Worm (Caenorhabditis elegans) whole organism, L3 larva: ENCODE measurements around the gene srh-113.

Experiments used
- aly-2 ChIP-seq: fragments of 150-350 bp; optimal IDR thresholded peaks from 2 replicates; lab custom pipeline; 2014; ENCODE audit warnings: missing biosample characterization, missing genetic modification characterization
- ama-1 ChIP-seq: fragments of 150-350 bp; optimal IDR thresholded peaks from 2 replicates; lab custom pipeline; 2018
- ceh-16 ChIP-seq: sonication (generic microtip); optimal IDR thresholded peaks from 2 replicates; lab custom pipeline; 2017; ENCODE audit warnings: missing biosample characterization, missing genetic modification characterization
- ceh-82 ChIP-seq: fragments of 150-350 bp; optimal IDR thresholded peaks from 2 replicates; lab custom pipeline; 2014; ENCODE audit warnings: missing biosample characterization, missing genetic modification characterization
- ceh-9 ChIP-seq: sonication (generic microtip); optimal IDR thresholded peaks from 2 replicates; lab custom pipeline; 2018; ENCODE audit warnings: missing biosample characterization, missing genetic modification characterization
- daf-12 ChIP-seq: fragments of 150-350 bp; optimal IDR thresholded peaks from 2 replicates; lab custom pipeline; 2014; ENCODE audit warnings: missing biosample characterization, missing genetic modification reagents, missing genetic modification characterization
- egl-27 ChIP-seq: sonication (generic microtip); optimal IDR thresholded peaks from 4 replicates; lab custom pipeline; 2017; ENCODE audit warnings: missing biosample characterization, missing genetic modification reagents, missing genetic modification characterization
- egl-5 ChIP-seq: fragments of 150-350 bp; optimal IDR thresholded peaks from 2 replicates; lab custom pipeline; 2017; ENCODE audit warnings: missing biosample characterization, missing genetic modification reagents, missing genetic modification characterization, inconsistent platforms
- elt-1 ChIP-seq: fragments of 150-350 bp; optimal IDR thresholded peaks from 2 replicates; lab custom pipeline; 2014; ENCODE audit warnings: missing biosample characterization, missing genetic modification characterization
- elt-2 ChIP-seq: sonication (generic microtip); optimal IDR thresholded peaks from 2 replicates; lab custom pipeline; 2016; ENCODE audit warnings: missing genetic modification reagents, mild to moderate bottlenecking, missing genetic modification characterization, missing compliant biosample characterization
- elt-3 ChIP-seq, 3 experiments: fragments of 150-350 bp in 1 of 3; sonication (generic microtip) in 2 of 3; optimal IDR thresholded peaks; 2 replicates in 2 of 3; 4 replicates in 1 of 3; lab custom pipeline; 2014 to 2017; ENCODE audit warnings: missing biosample characterization in 3 of 3, missing genetic modification characterization in 3 of 3
- eor-1 ChIP-seq, 2 experiments: fragments of 150-350 bp; optimal IDR thresholded peaks; 2 replicates each; lab custom pipeline; 2014 to 2018; ENCODE audit warnings: missing biosample characterization in 2 of 2, missing genetic modification characterization in 2 of 2
- fkh-2 ChIP-seq: fragments of 150-350 bp; optimal IDR thresholded peaks from 2 replicates; lab custom pipeline; 2014; ENCODE audit warnings: missing biosample characterization, missing genetic modification reagents, missing genetic modification characterization
- fos-1 ChIP-seq: fragments of 150-350 bp; optimal IDR thresholded peaks from 2 replicates; lab custom pipeline; 2014; ENCODE audit warnings: missing biosample characterization, missing genetic modification characterization
- hmg-11 ChIP-seq: sonication (generic microtip); optimal IDR thresholded peaks from 2 replicates; lab custom pipeline; 2016; ENCODE audit warnings: missing genetic modification characterization, missing compliant biosample characterization
- jun-1 ChIP-seq: fragments of 150-350 bp; optimal IDR thresholded peaks from 2 replicates; lab custom pipeline; 2014; ENCODE audit warnings: missing biosample characterization, missing genetic modification reagents, missing genetic modification characterization
- lin-15B ChIP-seq: fragments of 150-350 bp; optimal IDR thresholded peaks from 2 replicates; lab custom pipeline; 2014; ENCODE audit warnings: missing biosample characterization, missing genetic modification characterization
- lin-39 ChIP-seq: fragments of 150-350 bp; optimal IDR thresholded peaks from 2 replicates; lab custom pipeline; 2018; ENCODE audit warnings: missing biosample characterization, missing genetic modification reagents, missing genetic modification characterization
- lsy-12 ChIP-seq: sonication (generic microtip); optimal IDR thresholded peaks from 2 replicates; lab custom pipeline; 2016; ENCODE audit warnings: mild to moderate bottlenecking, missing genetic modification characterization, missing compliant biosample characterization
- mdl-1 ChIP-seq: fragments of 150-350 bp; optimal IDR thresholded peaks from 2 replicates; lab custom pipeline; 2014; ENCODE audit warnings: missing biosample characterization, missing genetic modification characterization
- mml-1 ChIP-seq: fragments of 150-350 bp; sonication (generic microtip); optimal IDR thresholded peaks from 3 replicates; lab custom pipeline; 2014; ENCODE audit warnings: missing biosample characterization, missing genetic modification characterization
- nfya-1 ChIP-seq: sonication (generic microtip); optimal IDR thresholded peaks from 2 replicates; lab custom pipeline; 2017; ENCODE audit warnings: missing genetic modification characterization, mild to moderate bottlenecking, missing compliant biosample characterization, antibody characterized with exemption, moderate library complexity; ENCODE audit not compliant: insufficient read depth
- nhr-11 ChIP-seq: fragments of 150-350 bp; optimal IDR thresholded peaks from 2 replicates; lab custom pipeline; 2014; ENCODE audit warnings: missing biosample characterization, missing genetic modification characterization
- nhr-23 ChIP-seq: fragments of 150-350 bp; optimal IDR thresholded peaks from 2 replicates; lab custom pipeline; 2014; ENCODE audit warnings: missing biosample characterization, missing genetic modification reagents, missing genetic modification characterization
- nhr-237 ChIP-seq: fragments of 150-350 bp; optimal IDR thresholded peaks from 2 replicates; lab custom pipeline; 2014; ENCODE audit warnings: missing biosample characterization, missing genetic modification characterization
- nhr-25 ChIP-seq: sonication (generic microtip); optimal IDR thresholded peaks from 2 replicates; lab custom pipeline; 2017; ENCODE audit warnings: missing biosample characterization, missing genetic modification characterization
- nhr-28 ChIP-seq: fragments of 150-350 bp; optimal IDR thresholded peaks from 2 replicates; lab custom pipeline; 2014; ENCODE audit warnings: missing biosample characterization, missing genetic modification characterization
- nhr-43 ChIP-seq: sonication (generic microtip); optimal IDR thresholded peaks from 2 replicates; lab custom pipeline; 2016; ENCODE audit warnings: mild to moderate bottlenecking, missing genetic modification characterization, missing compliant biosample characterization; ENCODE audit not compliant: poor library complexity, severe bottlenecking
- nhr-67 ChIP-seq: fragments of 150-350 bp; optimal IDR thresholded peaks from 2 replicates; lab custom pipeline; 2014; ENCODE audit warnings: missing biosample characterization, missing genetic modification characterization
- pha-4 ChIP-seq: fragments of 150-350 bp; optimal IDR thresholded peaks from 2 replicates; lab custom pipeline; 2014; ENCODE audit warnings: missing biosample characterization, missing genetic modification reagents, missing genetic modification characterization
- pqm-1 ChIP-seq: fragments of 150-350 bp; optimal IDR thresholded peaks from 2 replicates; lab custom pipeline; 2017; ENCODE audit warnings: missing biosample characterization, missing genetic modification characterization, inconsistent platforms
- sea-2 ChIP-seq: fragments of 150-350 bp; sonication (generic microtip); optimal IDR thresholded peaks from 4 replicates; lab custom pipeline; 2014; ENCODE audit warnings: missing biosample characterization, missing genetic modification reagents, missing genetic modification characterization
- snpc-4 ChIP-seq: fragments of 150-350 bp; optimal IDR thresholded peaks from 2 replicates; lab custom pipeline; 2014; ENCODE audit warnings: missing biosample characterization, missing genetic modification characterization
- tbx-2 ChIP-seq: sonication (generic microtip); optimal IDR thresholded peaks from 2 replicates; lab custom pipeline; 2016; ENCODE audit warnings: mild to moderate bottlenecking, missing genetic modification characterization, missing compliant biosample characterization
- unc-39 ChIP-seq: sonication (generic microtip); optimal IDR thresholded peaks from 4 replicates; lab custom pipeline; 2017; ENCODE audit warnings: missing biosample characterization, missing genetic modification characterization
- unc-62 ChIP-seq: fragments of 150-350 bp; sonication (generic microtip); optimal IDR thresholded peaks from 4 replicates; lab custom pipeline; 2014; ENCODE audit warnings: missing biosample characterization, missing genetic modification reagents, missing genetic modification characterization

The srh-113 gene

ce11 chrV:17241278-17241661 is 28.4 kb downstream of the srh-113 start:
- TF ChIP-seq nhr-67 (tag; lab: Kevin White, UChicago): no peak
- no peak for TF ChIP-seq snpc-4 (tag; lab: Kevin White, UChicago)
- TF ChIP-seq nhr-43: no peak
- peak; percentile 90 for TF ChIP-seq elt-2 (tag; lab: Kevin White, UChicago)
- TF ChIP-seq pqm-1 (tag; lab: Kevin White, UChicago): peak; percentile 55

- no peak for TF ChIP-seq ceh-82 (tag; lab: Kevin White, UChicago)
- no peak for TF ChIP-seq nhr-28 (tag; lab: Kevin White, UChicago)
- no peak for TF ChIP-seq nhr-237 (tag; lab: Kevin White, UChicago)
- TF ChIP-seq elt-3 (tag; optimal IDR thresholded peaks at IDR 0.05; lab: Kevin White, UChicago): no peak
These were observed 29.7 kb downstream of the srh-113 start, which contains the start of gene Y68A4B.3 for ce11 chrV:17242552-17242951. Gene Y68A4B.3, minus strand, starts transcription at chrV:17242652.

ce11 chrV:17243016-17243415 is 30.2 kb downstream of the srh-113 start:
- TF ChIP-seq nfya-1: no peak
- TF ChIP-seq elt-1 (tag; lab: Kevin White, UChicago): no peak
- TF ChIP-seq elt-2 (tag; lab: Kevin White, UChicago): peak; percentile 76
- no peak for TF ChIP-seq lin-39 (tag; lab: Kevin White, UChicago)
- no peak for TF ChIP-seq nhr-25 (tag; lab: Kevin White, UChicago)
- TF ChIP-seq ceh-16 (tag; lab: Kevin White, UChicago): no peak
- no peak for TF ChIP-seq snpc-4 (tag; lab: Kevin White, UChicago)
- no peak for TF ChIP-seq unc-39 (tag; lab: Kevin White, UChicago)
- no peak for TF ChIP-seq nhr-11 (tag; lab: Kevin White, UChicago)
- TF ChIP-seq mdl-1 (tag; lab: Kevin White, UChicago): no peak
- TF ChIP-seq hmg-11 (tag; lab: Kevin White, UChicago): no peak
- TF ChIP-seq elt-3 (tag; optimal IDR thresholded peaks at IDR 0.05; lab: Kevin White, UChicago): no peak
- peak; percentile 8 for TF ChIP-seq pqm-1 (tag; lab: Kevin White, UChicago)
- TF ChIP-seq unc-62: no peak
- TF ChIP-seq fkh-2 (tag; lab: Kevin White, UChicago): no peak
- no peak for TF ChIP-seq mml-1 (tag; lab: Kevin White, UChicago)

ce11 chrV:17245406-17245805 is 32.6 kb downstream of the srh-113 start, which contains the start of gene clec-242:
Gene clec-242, minus strand, starts transcription at chrV:17245506.
- TF ChIP-seq nhr-25 (tag; lab: Kevin White, UChicago) (no peak), ceh-16 (tag; lab: Kevin White, UChicago) (no peak), nhr-28 (tag; lab: Kevin White, UChicago) (no peak), ama-1 (no peak), eor-1 (tag; optimal IDR thresholded peaks at IDR 0.05; lab: Kevin White, UChicago) (no peak), nhr-23 (tag; lab: Kevin White, UChicago) (no peak), elt-3 (tag; optimal IDR thresholded peaks at IDR 0.05; lab: Kevin White, UChicago) (no peak), lin-39 (tag; lab: Kevin White, UChicago) (no peak), ceh-9 (tag; lab: Kevin White, UChicago) (no peak)

ce11 chrV:17248915-17249314 is 36.1 kb downstream of the srh-113 start, which contains the start of gene clec-243:
Gene clec-243, minus strand, starts transcription at chrV:17249015.
- TF ChIP-seq unc-39 (tag; lab: Kevin White, UChicago) (no peak), ceh-16 (tag; lab: Kevin White, UChicago) (no peak), nhr-23 (tag; lab: Kevin White, UChicago) (no peak), snpc-4 (tag; lab: Kevin White, UChicago) (no peak), hmg-11 (tag; lab: Kevin White, UChicago) (no peak), ceh-82 (tag; lab: Kevin White, UChicago) (no peak), mdl-1 (tag; lab: Kevin White, UChicago) (no peak), lsy-12 (tag; lab: Kevin White, UChicago) (no peak)

- TF ChIP-seq nhr-25 (tag; lab: Kevin White, UChicago): no peak
- TF ChIP-seq aly-2 (tag; lab: Kevin White, UChicago): no peak
- no peak for TF ChIP-seq elt-1 (tag; lab: Kevin White, UChicago)
- no peak for TF ChIP-seq sea-2 (GFP tag; lab: Kevin White, UChicago)
- TF ChIP-seq nhr-237 (tag; lab: Kevin White, UChicago): no peak
- TF ChIP-seq ceh-82 (tag; lab: Kevin White, UChicago): no peak
- TF ChIP-seq eor-1 (tag; optimal IDR thresholded peaks at IDR 0.05; lab: Kevin White, UChicago): no peak
- no peak for TF ChIP-seq tbx-2
- no peak for TF ChIP-seq pha-4 (tag; lab: Kevin White, UChicago)
- TF ChIP-seq elt-3 (tag; optimal IDR thresholded peaks at IDR 0.05; lab: Kevin White, UChicago): no peak
- TF ChIP-seq ceh-9 (tag; lab: Kevin White, UChicago): no peak
- TF ChIP-seq nhr-23 (tag; lab: Kevin White, UChicago): no peak
- no peak for TF ChIP-seq egl-27
- TF ChIP-seq daf-12 (tag; lab: Kevin White, UChicago): no peak
- TF ChIP-seq lin-15B (tag; lab: Kevin White, UChicago): no peak
- TF ChIP-seq nhr-43: no peak
- TF ChIP-seq unc-62: no peak
- TF ChIP-seq jun-1: no peak
- no peak for TF ChIP-seq fos-1 (tag; lab: Kevin White, UChicago)
- TF ChIP-seq egl-5 (tag; lab: Kevin White, UChicago): no peak
- TF ChIP-seq, all 47 proteins: peak for 0
These were observed 38.6 kb downstream of the srh-113 start, which contains the start of gene Y61B8A.6 for ce11 chrV:17251364-17251961. Gene Y61B8A.6, plus strand, starts transcription at chrV:17251911.
